Fruit fly (Drosophila melanogaster) whole organism, embryonic: ENCODE measurements around the gene CG15539.

Experiments used
- Aef1 ChIP-seq: fragments of 200-800 bp; sonication (Bioruptor generic); IDR thresholded peaks from 3 replicates; pipeline ENCODE4 v1.3.6; 2022; ENCODE audit warnings: missing biosample characterization, missing genetic modification characterization
- Atf3 ChIP-seq: fragments of 200-800 bp; sonication (Bioruptor generic); optimal IDR thresholded peaks from 3 replicates; lab custom pipeline; 2016; ENCODE audit warnings: missing biosample characterization, missing genetic modification characterization
- CG1603 ChIP-seq: fragments of 200-800 bp; sonication (Bioruptor generic); optimal IDR thresholded peaks from 2 replicates; lab custom pipeline; 2019; ENCODE audit warnings: missing biosample characterization, mild to moderate bottlenecking, missing genetic modification characterization, moderate library complexity
- CG16863 ChIP-seq: fragments of 200-800 bp; sonication (Bioruptor generic); optimal IDR thresholded peaks from 3 replicates; lab custom pipeline; 2016; ENCODE audit warnings: missing biosample characterization, missing genetic modification characterization
- CG2120 ChIP-seq: fragments of 200-800 bp; sonication (Bioruptor generic); optimal IDR thresholded peaks from 3 replicates; lab custom pipeline; 2016; ENCODE audit warnings: missing biosample characterization, missing genetic modification characterization
- CG31224 ChIP-seq: fragments of 200-800 bp; sonication (Bioruptor generic); IDR thresholded peaks from 2 replicates; pipeline ENCODE4 v1.3.6; 2022; ENCODE audit warnings: missing biosample characterization, missing genetic modification characterization
- CG31388 ChIP-seq: fragments of 200-800 bp; sonication (Bioruptor generic); optimal IDR thresholded peaks from 2 replicates; lab custom pipeline; 2016; ENCODE audit warnings: missing biosample characterization, missing genetic modification characterization
- CG34376 ChIP-seq: fragments of 200-800 bp; sonication (Bioruptor generic); optimal IDR thresholded peaks from 2 replicates; lab custom pipeline; 2018; ENCODE audit warnings: missing biosample characterization, mild to moderate bottlenecking, missing genetic modification characterization
- CG4360 ChIP-seq: fragments of 200-800 bp; sonication (Bioruptor generic); IDR thresholded peaks from 2 replicates; pipeline ENCODE4 v1.3.6; 2022; ENCODE audit warnings: missing biosample characterization, missing genetic modification characterization
- CG43689 ChIP-seq: fragments of 200-800 bp; sonication (Bioruptor generic); IDR thresholded peaks from 2 replicates; pipeline ENCODE4 v1.3.6; 2022; ENCODE audit warnings: missing biosample characterization, missing genetic modification characterization
- CG4424 ChIP-seq: fragments of 200-800 bp; sonication (Bioruptor generic); optimal IDR thresholded peaks from 3 replicates; lab custom pipeline; 2016; ENCODE audit warnings: missing biosample characterization, missing genetic modification characterization
- CG5953 ChIP-seq: fragments of 200-800 bp; sonication (Bioruptor generic); IDR thresholded peaks from 2 replicates; pipeline ENCODE4 v1.3.6; 2022; ENCODE audit warnings: missing biosample characterization, missing genetic modification characterization
- CG7556 ChIP-seq: fragments of 200-800 bp; sonication (Bioruptor generic); optimal IDR thresholded peaks from 2 replicates; lab custom pipeline; 2017; ENCODE audit warnings: missing biosample characterization, mild to moderate bottlenecking, missing genetic modification characterization
- CG7928 ChIP-seq: fragments of 200-800 bp; sonication (Bioruptor generic); optimal IDR thresholded peaks from 2 replicates; lab custom pipeline; 2017; ENCODE audit warnings: missing biosample characterization, mild to moderate bottlenecking, missing genetic modification characterization
- CG8089 ChIP-seq: fragments of 200-800 bp; sonication (Bioruptor generic); optimal IDR thresholded peaks from 3 replicates; lab custom pipeline; 2016; ENCODE audit warnings: missing biosample characterization, missing genetic modification characterization
- CoRest ChIP-seq: fragments of 200-800 bp; sonication (Bioruptor generic); optimal IDR thresholded peaks from 3 replicates; lab custom pipeline; 2018; ENCODE audit warnings: missing biosample characterization, mild to moderate bottlenecking, missing genetic modification characterization, moderate library complexity
- Dll ChIP-seq: fragments of 200-800 bp; sonication (Bioruptor generic); IDR thresholded peaks from 4 replicates; pipeline ENCODE4 v1.3.6; 2022; ENCODE audit warnings: missing biosample characterization, missing genetic modification characterization; ENCODE audit not compliant: partially characterized antibody
- Doc3 ChIP-seq: fragments of 200-800 bp; sonication (Bioruptor generic); IDR thresholded peaks from 3 replicates; pipeline ENCODE4 v1.3.6; 2022; ENCODE audit warnings: missing biosample characterization, missing genetic modification characterization; ENCODE audit not compliant: partially characterized antibody
- E2f1 ChIP-seq: fragments of 200-800 bp; sonication (Bioruptor generic); IDR thresholded peaks from 2 replicates; pipeline ENCODE4 v1.3.6; 2022; ENCODE audit warnings: missing biosample characterization, missing genetic modification characterization
- E2f2 ChIP-seq: fragments of 200-800 bp; sonication (Bioruptor generic); IDR thresholded peaks from 2 replicates; pipeline ENCODE4 v1.3.6; 2022; ENCODE audit warnings: missing biosample characterization, missing genetic modification characterization
- Eip74EF ChIP-seq, 2 experiments: fragments of 200-800 bp in 1 of 2; fragments of >200 bp in 1 of 2; sonication (Bioruptor generic) in 1 of 2; optimal IDR thresholded peaks; 2 replicates each; lab custom pipeline; 2017 to 2019; ENCODE audit warnings: missing biosample characterization in 2 of 2, missing genetic modification characterization in 2 of 2, mild to moderate bottlenecking in 1 of 2, moderate library complexity in 1 of 2
- GATAe ChIP-seq: fragments of 200-800 bp; sonication (Bioruptor generic); conservative IDR thresholded peaks from 2 replicates; pipeline ENCODE4 v1.3.6; 2022; ENCODE audit warnings: missing biosample characterization, missing genetic modification characterization
- Gug ChIP-seq: fragments of 200-800 bp; sonication (Bioruptor generic); IDR thresholded peaks from 4 replicates; pipeline ENCODE4 v1.3.6; 2022; ENCODE audit warnings: missing biosample characterization, missing genetic modification characterization
- H2.0 ChIP-seq: fragments of 200-800 bp; sonication (Bioruptor generic); IDR thresholded peaks from 2 replicates; pipeline ENCODE4 v1.3.6; 2022; ENCODE audit warnings: missing biosample characterization, missing genetic modification characterization
- HLHmδ ChIP-seq: fragments of 200-800 bp; sonication (Bioruptor generic); optimal IDR thresholded peaks from 2 replicates; lab custom pipeline; 2018; ENCODE audit warnings: missing biosample characterization, mild to moderate bottlenecking, missing genetic modification characterization, moderate library complexity
- Kr ChIP-seq: fragments of 200-800 bp; sonication (Bioruptor generic); optimal IDR thresholded peaks from 2 replicates; lab custom pipeline; 2017; ENCODE audit warnings: missing biosample characterization, mild to moderate bottlenecking, missing genetic modification characterization
- Opbp ChIP-seq: fragments of 200-800 bp; sonication (Bioruptor generic); IDR thresholded peaks from 3 replicates; pipeline ENCODE4 v1.3.6; 2022; ENCODE audit warnings: missing biosample characterization, missing genetic modification characterization; ENCODE audit not compliant: partially characterized antibody
- Pdp1 ChIP-seq, 2 experiments: fragments of 200-800 bp; sonication (Bioruptor generic); optimal IDR thresholded peaks; 3 replicates each; lab custom pipeline; 2016; ENCODE audit warnings: missing biosample characterization in 2 of 2, missing genetic modification characterization in 2 of 2, mild to moderate bottlenecking in 1 of 2, moderate library complexity in 1 of 2
- YL-1 ChIP-seq: fragments of 200-800 bp; sonication (Bioruptor generic); optimal IDR thresholded peaks from 3 replicates; lab custom pipeline; 2017; ENCODE audit warnings: missing biosample characterization, mild to moderate bottlenecking, missing genetic modification characterization
- amos ChIP-seq: fragments of 200-800 bp; sonication (Bioruptor generic); IDR thresholded peaks from 2 replicates; pipeline ENCODE4 v1.3.6; 2022; ENCODE audit warnings: missing biosample characterization, missing genetic modification characterization; ENCODE audit not compliant: partially characterized antibody
- bbx ChIP-seq: fragments of 200-800 bp; sonication (Bioruptor generic); IDR thresholded peaks from 2 replicates; pipeline ENCODE4 v1.3.6; 2022; ENCODE audit warnings: missing biosample characterization, missing genetic modification characterization; ENCODE audit not compliant: partially characterized antibody
- crp ChIP-seq, 2 experiments: fragments of 200-800 bp; sonication (Bioruptor generic); optimal IDR thresholded peaks; 2 replicates in 1 of 2; 3 replicates in 1 of 2; lab custom pipeline; 2017; ENCODE audit warnings: missing biosample characterization in 2 of 2, missing genetic modification characterization in 2 of 2, mild to moderate bottlenecking in 1 of 2, moderate library complexity in 1 of 2
- da ChIP-seq: fragments of 200-800 bp; sonication (Bioruptor generic); optimal IDR thresholded peaks from 2 replicates; lab custom pipeline; 2016; ENCODE audit warnings: missing biosample characterization, missing genetic modification characterization
- dysf ChIP-seq: fragments of 200-800 bp; sonication (Bioruptor generic); IDR thresholded peaks from 3 replicates; pipeline ENCODE4 v1.3.6; 2022; ENCODE audit warnings: missing biosample characterization, missing genetic modification characterization
- grau ChIP-seq: fragments of 200-800 bp; optimal IDR thresholded peaks from 3 replicates; lab custom pipeline; 2019; ENCODE audit warnings: missing biosample characterization, mild to moderate bottlenecking, missing genetic modification characterization, moderate library complexity
- hkb ChIP-seq, 2 experiments: fragments of 200-800 bp in 1 of 2; fragments of >200 bp in 1 of 2; sonication (Bioruptor generic) in 1 of 2; IDR thresholded peaks in 1 of 2; optimal IDR thresholded peaks in 1 of 2; 2 replicates each; pipeline versions ENCODE4 v1.3.6 to Lab custom; 2017 to 2022; ENCODE audit warnings: missing biosample characterization in 1 of 2, missing genetic modification characterization in 1 of 2
- kah ChIP-seq: fragments of 200-800 bp; sonication (Bioruptor generic); optimal IDR thresholded peaks from 2 replicates; lab custom pipeline; 2018; ENCODE audit warnings: missing biosample characterization, mild to moderate bottlenecking, missing genetic modification characterization
- knrl ChIP-seq: fragments of 200-800 bp; sonication (Bioruptor generic); IDR thresholded peaks from 3 replicates; pipeline ENCODE4 v1.3.6; 2022; ENCODE audit warnings: missing biosample characterization, missing genetic modification characterization; ENCODE audit not compliant: partially characterized antibody
- onecut ChIP-seq: fragments of 200-800 bp; sonication (Bioruptor generic); IDR thresholded peaks from 2 replicates; pipeline ENCODE4 v1.3.6; 2022; ENCODE audit warnings: missing biosample characterization, missing genetic modification characterization
- otp ChIP-seq: fragments of 200-800 bp; sonication (Bioruptor generic); IDR thresholded peaks from 3 replicates; pipeline ENCODE4, ENCODE4 v1.3.6; 2022; ENCODE audit warnings: missing biosample characterization, missing genetic modification characterization
- pzg ChIP-seq: fragments of 200-800 bp; sonication (Bioruptor generic); optimal IDR thresholded peaks from 3 replicates; lab custom pipeline; 2018; ENCODE audit warnings: missing biosample characterization, mild to moderate bottlenecking, missing genetic modification characterization, moderate library complexity
- sens ChIP-seq: fragments of 200-800 bp; sonication (Bioruptor generic); peaks from one replicate; lab custom pipeline; 2016; ENCODE audit warnings: missing biosample characterization, missing genetic modification characterization
- stc ChIP-seq: fragments of 200-800 bp; sonication (Bioruptor generic); IDR thresholded peaks from 2 replicates; pipeline ENCODE4 v1.3.6; 2022; ENCODE audit warnings: missing biosample characterization, missing genetic modification characterization
- tgo ChIP-seq: fragments of 200-800 bp; sonication (Bioruptor generic); IDR thresholded peaks from 3 replicates; pipeline ENCODE4 v1.3.6; 2022; ENCODE audit warnings: missing biosample characterization, missing genetic modification characterization
- trh ChIP-seq: fragments of 200-800 bp; sonication (Bioruptor generic); optimal IDR thresholded peaks from 2 replicates; lab custom pipeline; 2016; ENCODE audit warnings: missing biosample characterization, missing genetic modification characterization
- ttk ChIP-seq: fragments of 200-800 bp; sonication (Bioruptor generic); IDR thresholded peaks from 2 replicates; pipeline ENCODE4 v2.1.2; 2022; ENCODE audit warnings: missing biosample characterization, missing genetic modification characterization
- twi ChIP-seq: fragments of 200-800 bp; optimal IDR thresholded peaks from 2 replicates; lab custom pipeline; 2019; ENCODE audit warnings: missing biosample characterization, mild to moderate bottlenecking, missing genetic modification characterization, moderate library complexity
- tx ChIP-seq: fragments of 200-800 bp; sonication (Bioruptor generic); optimal IDR thresholded peaks from 2 replicates; lab custom pipeline; 2016; ENCODE audit warnings: missing biosample characterization, missing genetic modification characterization
- zen2 ChIP-seq: fragments of 200-800 bp; sonication (Bioruptor generic); IDR thresholded peaks from 3 replicates; pipeline ENCODE4 v1.3.6; 2022; ENCODE audit warnings: missing biosample characterization, missing genetic modification characterization; ENCODE audit not compliant: partially characterized antibody

CG15539 gene

DNA sequence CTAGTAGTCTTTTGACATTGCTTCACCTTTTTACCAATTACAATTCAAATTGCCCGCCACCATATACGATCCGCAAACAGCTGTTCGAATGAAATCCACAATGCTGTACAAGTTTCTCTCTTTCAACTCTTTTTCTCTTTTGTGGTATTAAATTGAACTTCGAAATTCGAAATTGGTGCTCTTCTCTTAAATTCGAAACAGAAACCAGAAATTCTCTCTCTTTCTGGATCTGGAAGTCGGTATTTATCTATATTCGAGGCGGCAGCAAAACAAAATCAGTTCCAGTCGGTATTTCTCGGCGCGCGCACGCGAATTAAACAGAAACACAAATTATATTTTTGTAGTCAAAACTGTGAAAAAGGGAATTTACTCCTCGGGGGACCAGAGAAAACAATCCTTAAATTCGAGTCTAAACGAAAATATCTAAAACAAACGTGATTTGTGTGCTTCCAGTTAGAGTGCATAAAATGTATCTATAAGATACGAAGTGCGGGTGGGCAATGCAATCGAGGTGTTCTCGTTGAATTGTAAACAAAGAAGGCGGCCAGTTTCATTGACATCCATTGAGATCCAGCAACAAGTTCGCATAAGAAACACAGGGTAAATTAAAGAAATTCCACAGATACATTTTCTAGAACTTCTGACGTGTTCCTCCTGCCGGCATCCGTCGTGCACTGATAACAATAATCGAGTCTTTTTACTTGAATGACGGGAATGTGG, 39.9 kb upstream of the CG15539 start, which contains the start of gene PH4alphaEFB (continued):
- 0 out of 2 replicates have a peak, but pooled peaks have one; percentile 15 for TF ChIP-seq CG5953 (GFP tag; lab: Robert Waterston, UW)
- no peak for TF ChIP-seq E2f1
- TF ChIP-seq CG7556 (GFP tag; lab: Kevin White, UChicago) = no peak
- peak; percentile 29; the same call in 1 of the 2 replicates for TF ChIP-seq onecut (GFP tag; lab: Robert Waterston, UW)
- peak; percentile 92 for TF ChIP-seq E2f2 (GFP tag; lab: Robert Waterston, UW)
- TF ChIP-seq CG1603 (tag; lab: Kevin White, UChicago) = no peak
- no peak for TF ChIP-seq tx (GFP tag; lab: Kevin White, UChicago)
- peak; percentile 27 for TF ChIP-seq YL-1 (GFP tag; lab: Kevin White, UChicago)
- 0 out of 3 replicates have a peak, but pooled peaks have one; percentile 22 for TF ChIP-seq Opbp
- TF ChIP-seq Eip74EF (GFP tag; optimal IDR thresholded peaks at IDR 0.05; lab: Kevin White, UChicago) = peak in 1 of 2 experiments; percentile 34
- TF ChIP-seq ttk (GFP tag; lab: Robert Waterston, UW) = no peak
- no peak for TF ChIP-seq bbx (GFP tag; lab: Robert Waterston, UW)
- no peak for TF ChIP-seq knrl (GFP tag; lab: Robert Waterston, UW)
- no peak for TF ChIP-seq HLHmδ (GFP tag; lab: Kevin White, UChicago)
- no peak for TF ChIP-seq Pdp1 (GFP tag; optimal IDR thresholded peaks at IDR 0.05; lab: Kevin White, UChicago)
- TF ChIP-seq H2.0 (GFP tag; lab: Robert Waterston, UW) = no peak
- no peak for TF ChIP-seq hkb (optimal IDR thresholded peaks at IDR 0.05; lab: Kevin White, UChicago)
- peak; percentile 34; the same call in 1 of the 2 replicates for TF ChIP-seq hkb (GFP tag; IDR thresholded peaks at IDR 0.05; lab: Robert Waterston, UW)
- peak; percentile 22; the same call in 1 of the 4 replicates for TF ChIP-seq Dll (GFP tag; lab: Robert Waterston, UW)
- TF ChIP-seq pzg (GFP tag; lab: Kevin White, UChicago) = peak; percentile 9
- no peak for TF ChIP-seq CG16863 (GFP tag; lab: Kevin White, UChicago)
- TF ChIP-seq CG4424 (GFP tag; lab: Kevin White, UChicago) = no peak
- TF ChIP-seq dysf (GFP tag; lab: Robert Waterston, UW) = no peak
- TF ChIP-seq trh (GFP tag; lab: Kevin White, UChicago) = no peak
- TF ChIP-seq otp (GFP tag; lab: Robert Waterston, UW) = no peak
- TF ChIP-seq CG34376 (GFP tag; lab: Kevin White, UChicago) = peak; percentile 74
- TF ChIP-seq CG7928 (GFP tag; lab: Kevin White, UChicago) = no peak
- TF ChIP-seq CG31388 (GFP tag; lab: Kevin White, UChicago) = no peak
- no peak for TF ChIP-seq stc
- peak; percentile 94 for TF ChIP-seq sens (GFP tag; lab: Kevin White, UChicago)
- no peak for TF ChIP-seq Gug (GFP tag; lab: Robert Waterston, UW)
- no peak for TF ChIP-seq tgo (GFP tag; lab: Robert Waterston, UW)
- TF ChIP-seq Doc3 = no peak
- no peak for TF ChIP-seq CG43689 (GFP tag; lab: Robert Waterston, UW)
- no peak for TF ChIP-seq GATAe (GFP tag; lab: Robert Waterston, UW)
- TF ChIP-seq crp (GFP tag; optimal IDR thresholded peaks at IDR 0.05; lab: Kevin White, UChicago) = peak; percentile 20 to 84
- TF ChIP-seq Atf3 (GFP tag; lab: Kevin White, UChicago) = no peak
- no peak for TF ChIP-seq twi (tag; lab: Kevin White, UChicago)
- no peak for TF ChIP-seq CG4360 (GFP tag; lab: Robert Waterston, UW)
- TF ChIP-seq amos (GFP tag; lab: Robert Waterston, UW) = no peak
- no peak for TF ChIP-seq CG8089 (GFP tag; lab: Kevin White, UChicago)
- no peak for TF ChIP-seq kah (GFP tag; lab: Kevin White, UChicago)
- TF ChIP-seq CoRest = no peak
- peak; percentile 54; the same call in 2 of the 3 replicates for TF ChIP-seq zen2 (GFP tag; lab: Robert Waterston, UW)
- TF ChIP-seq grau (tag; lab: Kevin White, UChicago) = no peak
- TF ChIP-seq da (GFP tag; lab: Kevin White, UChicago) = no peak
- TF ChIP-seq Aef1 (GFP tag; lab: Robert Waterston, UW) = no peak
- no peak for TF ChIP-seq CG31224
- no peak for TF ChIP-seq CG2120
- TF ChIP-seq Kr = no peak
